Worm (Caenorhabditis elegans): ENCODE results near the gene T10H4.13.

Gene T10H4.13

ce11 chrV:15306745-15307144, 39.4 kb upstream of the T10H4.13 start, which contains the start of gene T26H8.4:
Gene T26H8.4 (minus strand): TSS chrV:15306845.
- TF ChIP-seq ZK546.5 (tag; optimal IDR thresholded peaks at IDR 0.05) (no peak), snpc-4 (tag; optimal IDR thresholded peaks at IDR 0.05) (no peak)

ce11 chrV:15305502-15305901, 38.2 kb upstream of the T10H4.13 start, which contains the start of gene T26H8.5:
Gene T26H8.5 (minus strand): TSS chrV:15305602.
- TF ChIP-seq unc-39 (tag; optimal IDR thresholded peaks at IDR 0.05), result no peak
- no peak for TF ChIP-seq ZK546.5 (tag; optimal IDR thresholded peaks at IDR 0.05)
- no peak for TF ChIP-seq elt-3 (tag; optimal IDR thresholded peaks at IDR 0.05)
- TF ChIP-seq alr-1 (tag; optimal IDR thresholded peaks at IDR 0.05), result no peak
- TF ChIP-seq sma-9 (GFP tag; optimal IDR thresholded peaks at IDR 0.05), result no peak
- no peak for TF ChIP-seq sma-9 (tag; optimal IDR thresholded peaks at IDR 0.05)
- no peak for TF ChIP-seq snpc-4 (tag; optimal IDR thresholded peaks at IDR 0.05)
- TF ChIP-seq aly-2 (tag; optimal IDR thresholded peaks at IDR 0.05), result no peak
- TF ChIP-seq peb-1 (tag; optimal IDR thresholded peaks at IDR 0.05), result no peak
- TF ChIP-seq mdl-1 (tag; optimal IDR thresholded peaks at IDR 0.05), result no peak
- no peak for TF ChIP-seq nhr-21 (tag; optimal IDR thresholded peaks at IDR 0.05)
- no peak for TF ChIP-seq unc-62 (GFP tag; optimal IDR thresholded peaks at IDR 0.05)
- TF ChIP-seq R02D3.7 (tag; optimal IDR thresholded peaks at IDR 0.05), result no peak

ce11 chrV:15303625-15304024, 36.3 kb upstream of the T10H4.13 start, which contains the start of gene srx-48:
Gene srx-48 (minus strand): TSS chrV:15303725.
- no peak for TF ChIP-seq nhr-237 (tag; optimal IDR thresholded peaks at IDR 0.05)
- TF ChIP-seq ztf-4 (tag; optimal IDR thresholded peaks at IDR 0.05), result no peak
- TF ChIP-seq nhr-129 (tag; optimal IDR thresholded peaks at IDR 0.05), result no peak
- TF ChIP-seq nhr-11 (tag; optimal IDR thresholded peaks at IDR 0.05), result no peak
- TF ChIP-seq mab-5 (tag; optimal IDR thresholded peaks at IDR 0.05), result no peak
- TF ChIP-seq mdl-1 (tag; optimal IDR thresholded peaks at IDR 0.05), result no peak
- TF ChIP-seq elt-1 (tag; optimal IDR thresholded peaks at IDR 0.05), result no peak
- TF ChIP-seq snpc-4 (tag; optimal IDR thresholded peaks at IDR 0.05), result no peak
- no peak for TF ChIP-seq unc-55 (GFP tag; optimal IDR thresholded peaks at IDR 0.05)
- no peak for TF ChIP-seq ztf-1 (GFP tag; conservative IDR thresholded peaks at IDR 0.05)
- TF ChIP-seq nhr-12 (tag; optimal IDR thresholded peaks at IDR 0.05), result no peak
- no peak for TF ChIP-seq blmp-1 (tag; optimal IDR thresholded peaks at IDR 0.05; ENCODE audit: insufficient read depth)

DNA sequence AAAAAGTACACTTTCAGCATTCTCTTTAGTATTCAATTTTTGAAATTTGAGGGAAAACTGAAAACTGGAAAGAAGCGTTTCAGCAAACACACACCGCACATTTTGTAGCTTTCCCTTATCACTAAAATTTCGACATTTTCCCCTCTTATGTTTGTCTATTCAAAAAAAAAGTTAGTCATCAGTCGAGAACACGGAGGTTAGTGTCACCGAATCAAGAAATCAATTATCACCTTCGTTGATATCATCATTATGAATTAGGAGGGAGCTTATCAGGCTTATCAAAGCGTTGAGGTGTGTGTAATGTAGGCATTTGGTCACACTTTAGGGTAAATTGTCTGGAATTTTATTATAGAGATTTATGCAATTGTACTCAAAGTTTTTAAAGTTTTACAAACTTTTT, 31.3 kb upstream of the T10H4.13 start, which contains the start of gene cpr-3:
TSS of gene cpr-3 (minus strand) at position 104 of the 400 bp plus-strand sequence.
- TF ChIP-seq sma-3 (GFP tag; optimal IDR thresholded peaks at IDR 0.05) (peak; percentile 8), ceh-16 (tag; optimal IDR thresholded peaks at IDR 0.05) (no peak), lin-13 (GFP tag; optimal IDR thresholded peaks at IDR 0.05) (no peak), gmeb-1 (tag; optimal IDR thresholded peaks at IDR 0.05) (peak; percentile 64), crh-2 (tag; optimal IDR thresholded peaks at IDR 0.05) (peak; percentile 64), fos-1 (tag; optimal IDR thresholded peaks at IDR 0.05) (peak; percentile 100), unc-62 (GFP tag; optimal IDR thresholded peaks at IDR 0.05) (no peak), skn-1 (tag; optimal IDR thresholded peaks at IDR 0.05) (peak; percentile 75), peb-1 (tag; optimal IDR thresholded peaks at IDR 0.05) (no peak), nhr-11 (tag; optimal IDR thresholded peaks at IDR 0.05) (no peak), nhr-10 (tag; optimal IDR thresholded peaks at IDR 0.05) (no peak), nhr-12 (tag; optimal IDR thresholded peaks at IDR 0.05) (no peak)

DNA sequence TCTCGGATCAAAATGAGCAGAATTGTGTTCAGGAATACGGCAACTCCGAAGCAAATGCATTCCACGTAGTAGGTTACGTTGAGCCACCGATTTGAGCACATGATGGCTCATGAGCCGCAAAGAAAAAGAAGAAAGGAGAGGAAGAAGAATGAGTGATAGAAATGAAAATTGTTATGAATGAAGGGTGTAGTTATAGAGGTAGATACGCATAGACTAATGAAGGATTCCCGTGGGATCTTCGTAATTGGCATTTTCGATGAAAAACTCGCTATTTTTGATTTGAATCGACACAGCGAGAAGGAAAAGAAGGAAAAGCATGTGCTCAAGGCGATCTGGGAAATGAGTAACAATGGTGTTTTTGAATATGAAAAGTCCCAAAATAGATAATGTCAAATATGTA, 26.6 kb upstream of the T10H4.13 start, which contains the start of gene str-96:
TSS of gene str-96 (minus strand) at position 101 of the 400 bp plus-strand sequence.
- TF ChIP-seq elt-1 (tag; optimal IDR thresholded peaks at IDR 0.05) (no peak), blmp-1 (tag; optimal IDR thresholded peaks at IDR 0.05; ENCODE audit: insufficient read depth) (no peak), nhr-12 (tag; optimal IDR thresholded peaks at IDR 0.05) (no peak), elt-3 (tag; optimal IDR thresholded peaks at IDR 0.05) (no peak), sma-3 (GFP tag; optimal IDR thresholded peaks at IDR 0.05) (no peak), lin-39 (tag; optimal IDR thresholded peaks at IDR 0.05) (no peak), nhr-21 (tag; optimal IDR thresholded peaks at IDR 0.05) (no peak), ceh-16 (tag; optimal IDR thresholded peaks at IDR 0.05) (no peak), mab-5 (tag; optimal IDR thresholded peaks at IDR 0.05) (no peak), nhr-25 (tag; optimal IDR thresholded peaks at IDR 0.05) (no peak), gmeb-1 (tag; optimal IDR thresholded peaks at IDR 0.05) (no peak), nhr-129 (tag; optimal IDR thresholded peaks at IDR 0.05) (no peak), unc-39 (tag; optimal IDR thresholded peaks at IDR 0.05) (no peak)
